Worm (Caenorhabditis elegans) whole organism, late embryonic: Measurements from ENCODE around the gene srb-17.

ENCODE experiments used
- C08G9.2 ChIP-seq: sonication (generic microtip); optimal IDR thresholded peaks from 2 replicates; lab custom pipeline; 2016; ENCODE audit warnings: mild to moderate bottlenecking, missing genetic modification characterization, moderate library complexity, missing compliant biosample characterization
- K02D7.2 ChIP-seq: sonication (generic microtip); optimal IDR thresholded peaks from 2 replicates; lab custom pipeline; 2017; ENCODE audit warnings: mild to moderate bottlenecking, missing genetic modification characterization, missing compliant biosample characterization
- K09A11.1 ChIP-seq: sonication (generic microtip); optimal IDR thresholded peaks from 2 replicates; lab custom pipeline; 2017; ENCODE audit warnings: antibody characterized with exemption, mild to moderate bottlenecking, missing genetic modification characterization, missing compliant biosample characterization; ENCODE audit not compliant: insufficient read depth
- ahr-1 ChIP-seq: sonication (generic microtip); optimal IDR thresholded peaks from 2 replicates; lab custom pipeline; 2016; ENCODE audit warnings: missing genetic modification characterization, missing compliant biosample characterization
- ama-1 ChIP-seq: fragments of 150-350 bp; optimal IDR thresholded peaks from 2 replicates; lab custom pipeline; 2014
- ceh-14 ChIP-seq: sonication (generic microtip); optimal IDR thresholded peaks from 2 replicates; lab custom pipeline; 2016; ENCODE audit warnings: missing genotype, missing genetic modification characterization, missing compliant biosample characterization
- ceh-19 ChIP-seq: fragments of 200-800 bp; sonication (Bioruptor generic); optimal IDR thresholded peaks from 2 replicates; lab custom pipeline; 2018; ENCODE audit warnings: mild to moderate bottlenecking, missing genetic modification characterization, missing compliant biosample characterization
- ceh-2 ChIP-seq: sonication (generic microtip); optimal IDR thresholded peaks from 2 replicates; lab custom pipeline; 2016; ENCODE audit warnings: missing genotype, missing genetic modification characterization, missing compliant biosample characterization
- ceh-34 ChIP-seq: sonication (generic microtip); optimal IDR thresholded peaks from 2 replicates; lab custom pipeline; 2016; ENCODE audit warnings: mild to moderate bottlenecking, missing genetic modification characterization, missing compliant biosample characterization
- ceh-48 ChIP-seq: sonication (generic microtip); optimal IDR thresholded peaks from 2 replicates; lab custom pipeline; 2016; ENCODE audit warnings: missing genetic modification characterization, inconsistent platforms, missing compliant biosample characterization
- che-1 ChIP-seq: sonication (generic microtip); optimal IDR thresholded peaks from 2 replicates; lab custom pipeline; 2016; ENCODE audit warnings: mild to moderate bottlenecking, missing genetic modification characterization, missing compliant biosample characterization
- dmd-4 ChIP-seq: sonication (generic microtip); optimal IDR thresholded peaks from 2 replicates; lab custom pipeline; 2016; ENCODE audit warnings: borderline replicate concordance, missing genetic modification characterization, missing compliant biosample characterization
- elt-2 ChIP-seq: sonication (generic microtip); optimal IDR thresholded peaks from 2 replicates; lab custom pipeline; 2016; ENCODE audit warnings: missing genetic modification reagents, missing genetic modification characterization, missing compliant biosample characterization
- elt-4 ChIP-seq: sonication (generic microtip); optimal IDR thresholded peaks from 2 replicates; lab custom pipeline; 2016; ENCODE audit warnings: missing genetic modification characterization, missing compliant biosample characterization
- eyg-1 ChIP-seq: sonication (generic microtip); optimal IDR thresholded peaks from 2 replicates; lab custom pipeline; 2016; ENCODE audit warnings: missing genotype, missing genetic modification characterization, missing compliant biosample characterization
- fkh-10 ChIP-seq: fragments of 150-350 bp; optimal IDR thresholded peaks from 2 replicates; lab custom pipeline; 2014; ENCODE audit warnings: missing biosample characterization, missing genetic modification reagents, missing genetic modification characterization
- fkh-6 ChIP-seq: sonication (generic microtip); optimal IDR thresholded peaks from 2 replicates; lab custom pipeline; 2016; ENCODE audit warnings: missing genetic modification characterization, missing compliant biosample characterization
- gmeb-2 ChIP-seq: sonication (generic microtip); optimal IDR thresholded peaks from 2 replicates; lab custom pipeline; 2016; ENCODE audit warnings: missing genetic modification characterization, inconsistent platforms, missing compliant biosample characterization
- hlh-15 ChIP-seq: sonication (generic microtip); optimal IDR thresholded peaks from 2 replicates; lab custom pipeline; 2016; ENCODE audit warnings: missing genetic modification characterization, missing compliant biosample characterization
- hlh-30 ChIP-seq: sonication (generic microtip); optimal IDR thresholded peaks from 2 replicates; lab custom pipeline; 2017; ENCODE audit warnings: antibody characterized with exemption, missing genetic modification characterization, missing compliant biosample characterization; ENCODE audit not compliant: insufficient read depth
- hlh-8 ChIP-seq: sonication (generic microtip); optimal IDR thresholded peaks from 2 replicates; lab custom pipeline; 2016; ENCODE audit warnings: missing genotype, missing genetic modification characterization, missing compliant biosample characterization
- lim-6 ChIP-seq: sonication (generic microtip); optimal IDR thresholded peaks from 2 replicates; lab custom pipeline; 2016; ENCODE audit warnings: missing genetic modification characterization, missing compliant biosample characterization
- lin-11 ChIP-seq: fragments of 200-800 bp; sonication (Bioruptor generic); optimal IDR thresholded peaks from 2 replicates; lab custom pipeline; 2018; ENCODE audit warnings: mild to moderate bottlenecking, missing genetic modification characterization, missing compliant biosample characterization
- nfya-1 ChIP-seq: sonication (generic microtip); optimal IDR thresholded peaks from 2 replicates; lab custom pipeline; 2017; ENCODE audit warnings: missing genetic modification characterization, mild to moderate bottlenecking, missing compliant biosample characterization, antibody characterized with exemption, moderate library complexity
- nhr-11 ChIP-seq: fragments of 150-350 bp; optimal IDR thresholded peaks from 2 replicates; lab custom pipeline; 2014; ENCODE audit warnings: missing biosample characterization, missing genetic modification characterization
- nhr-232 ChIP-seq: sonication (generic microtip); optimal IDR thresholded peaks from 2 replicates; lab custom pipeline; 2016; ENCODE audit warnings: missing genetic modification characterization, missing compliant biosample characterization
- npax-4 ChIP-seq: sonication (generic microtip); optimal IDR thresholded peaks from 2 replicates; lab custom pipeline; 2016; ENCODE audit warnings: missing genetic modification characterization, missing compliant biosample characterization
- odd-2 ChIP-seq: sonication (generic microtip); optimal IDR thresholded peaks from 2 replicates; lab custom pipeline; 2017; ENCODE audit warnings: antibody characterized with exemption, mild to moderate bottlenecking, missing genetic modification characterization, missing compliant biosample characterization
- pag-3 ChIP-seq: sonication (generic microtip); optimal IDR thresholded peaks from 2 replicates; lab custom pipeline; 2016; ENCODE audit warnings: missing compliant biosample characterization, missing genetic modification characterization, borderline replicate concordance
- pha-2 ChIP-seq: sonication (generic microtip); optimal IDR thresholded peaks from 2 replicates; lab custom pipeline; 2017; ENCODE audit warnings: mild to moderate bottlenecking, missing genetic modification characterization, missing compliant biosample characterization
- ref-2 ChIP-seq: sonication (generic microtip); optimal IDR thresholded peaks from 2 replicates; lab custom pipeline; 2016; ENCODE audit warnings: missing genetic modification characterization, missing compliant biosample characterization
- rnt-1 ChIP-seq: sonication (generic microtip); optimal IDR thresholded peaks from 2 replicates; lab custom pipeline; 2016; ENCODE audit warnings: missing genetic modification characterization, missing compliant biosample characterization
- tbx-2 ChIP-seq: sonication (generic microtip); optimal IDR thresholded peaks from 2 replicates; lab custom pipeline; 2016; ENCODE audit warnings: missing genetic modification characterization, missing compliant biosample characterization
- unc-3 ChIP-seq, 2 experiments: fragments of 200-800 bp in 1 of 2; sonication (Bioruptor generic) in 1 of 2; sonication (generic microtip) in 1 of 2; conservative IDR thresholded peaks in 1 of 2; optimal IDR thresholded peaks in 1 of 2; 2 replicates each; pipeline versions ENCODE4 v1.3.6 to Lab custom; 2016 to 2022; ENCODE audit warnings: missing compliant biosample characterization in 2 of 2, missing genetic modification characterization in 2 of 2, missing genetic modification reagents in 1 of 2
- unc-42 ChIP-seq: sonication (generic microtip); optimal IDR thresholded peaks from 2 replicates; lab custom pipeline; 2016; ENCODE audit warnings: missing genotype, missing genetic modification characterization, missing compliant biosample characterization
- unc-55 ChIP-seq: sonication (generic microtip); optimal IDR thresholded peaks from 2 replicates; lab custom pipeline; 2017; ENCODE audit warnings: missing biosample characterization, missing genetic modification reagents, missing genetic modification characterization
- zip-5 ChIP-seq: sonication (generic microtip); optimal IDR thresholded peaks from 2 replicates; lab custom pipeline; 2016; ENCODE audit warnings: missing genetic modification characterization, missing compliant biosample characterization

The srb-17 gene

DNA sequence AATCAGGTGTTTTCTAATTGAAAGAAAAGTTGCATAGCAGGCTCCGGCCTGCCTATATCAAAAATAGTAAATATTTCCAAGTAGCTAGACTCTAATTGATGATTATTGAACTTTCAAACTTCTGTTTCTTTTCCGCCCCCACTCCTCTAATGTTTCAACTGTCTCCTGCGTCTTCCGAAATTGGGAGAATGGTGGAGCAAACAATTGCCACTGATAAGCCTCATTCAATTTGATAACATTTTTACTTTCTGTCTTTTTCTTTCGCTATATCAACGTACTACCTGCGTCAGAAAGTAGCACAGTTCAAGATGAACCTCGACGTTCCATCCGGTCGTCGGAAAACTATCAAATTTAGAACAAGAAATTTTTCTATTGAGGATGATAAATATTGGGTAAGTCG is 18.1 kb downstream of the srb-17 start, which contains the start of gene F13B12.3:
F13B12.3 (plus strand) TSS at position 223 of the 400 bp plus-strand sequence.
- TF ChIP-seq elt-2 (tag; lab: Kevin White, UChicago), result peak; percentile 38
- no peak for TF ChIP-seq dmd-4 (tag; lab: Kevin White, UChicago)

DNA sequence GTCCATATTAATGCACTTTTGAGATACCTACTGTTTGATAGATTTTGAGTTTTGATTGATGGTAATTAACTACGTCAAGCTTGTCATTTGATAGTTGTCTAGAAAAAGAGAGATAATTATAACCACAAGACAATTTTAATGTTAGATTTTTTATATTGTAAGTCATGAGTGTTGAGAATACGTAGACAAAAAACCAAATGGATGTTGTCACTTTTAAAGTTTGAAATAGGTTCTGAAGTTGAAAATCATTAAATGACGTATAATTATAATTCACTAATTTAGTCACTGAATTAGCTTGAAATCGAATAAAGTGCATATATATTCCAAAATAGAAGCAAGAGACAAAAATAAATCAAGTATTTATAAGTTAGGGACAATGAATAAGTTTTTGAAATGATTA is 19.9 kb downstream of the srb-17 start:
- TF ChIP-seq npax-4 (tag; lab: Kevin White, UChicago), result no peak
- no peak for TF ChIP-seq unc-3 (GFP tag; conservative IDR thresholded peaks at IDR 0.05; lab: Robert Waterston, UW)
- no peak for TF ChIP-seq unc-3 (tag; optimal IDR thresholded peaks at IDR 0.05; lab: Kevin White, UChicago)
- no peak for TF ChIP-seq nhr-11 (tag; lab: Kevin White, UChicago)
- TF ChIP-seq, all 69 proteins: peak for 0

DNA sequence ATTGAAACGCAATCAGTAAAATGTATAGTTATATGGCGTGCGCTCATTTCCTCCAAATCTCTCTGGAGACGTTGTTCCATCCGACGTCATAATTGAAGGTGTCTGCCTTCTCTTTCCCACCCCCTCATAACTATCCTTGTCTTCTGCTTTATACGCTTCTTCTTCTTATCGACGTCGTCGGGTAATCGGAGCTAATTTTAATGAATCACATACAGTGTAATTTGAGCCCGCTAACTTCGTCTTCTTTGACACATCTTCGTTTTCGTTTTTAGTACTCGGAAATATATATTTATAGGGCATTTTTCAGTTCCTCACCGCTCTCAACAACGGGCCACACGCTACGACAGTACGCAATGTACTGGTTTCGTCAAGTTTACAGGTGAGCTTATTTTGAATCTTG is 20.6 kb downstream of the srb-17 start, which contains the start of gene ins-1:
ins-1 (plus strand) TSS at position 301 of the 400 bp plus-strand sequence.
- TF ChIP-seq K02D7.2 (tag; lab: Kevin White, UChicago) (no peak), tbx-2 (tag; lab: Kevin White, UChicago) (no peak), zip-5 (tag; lab: Kevin White, UChicago) (no peak), fkh-10 (GFP tag; lab: Kevin White, UChicago) (no peak), rnt-1 (tag; lab: Kevin White, UChicago) (no peak), ceh-19 (GFP tag; lab: Kevin White, UChicago) (no peak), ceh-48 (tag; lab: Kevin White, UChicago) (no peak), fkh-6 (tag; lab: Kevin White, UChicago) (no peak), ceh-2 (tag; lab: Kevin White, UChicago) (no peak), hlh-15 (no peak), hlh-30 (tag; lab: Kevin White, UChicago) (no peak), pag-3 (tag; lab: Kevin White, UChicago) (no peak), che-1 (tag; lab: Kevin White, UChicago) (no peak), nhr-232 (tag; lab: Kevin White, UChicago) (no peak), ahr-1 (tag; lab: Kevin White, UChicago) (no peak), odd-2 (tag; lab: Kevin White, UChicago) (no peak), elt-4 (tag; lab: Kevin White, UChicago) (no peak), unc-42 (tag; lab: Kevin White, UChicago) (no peak), lin-11 (tag; lab: Kevin White, UChicago) (no peak)

DNA sequence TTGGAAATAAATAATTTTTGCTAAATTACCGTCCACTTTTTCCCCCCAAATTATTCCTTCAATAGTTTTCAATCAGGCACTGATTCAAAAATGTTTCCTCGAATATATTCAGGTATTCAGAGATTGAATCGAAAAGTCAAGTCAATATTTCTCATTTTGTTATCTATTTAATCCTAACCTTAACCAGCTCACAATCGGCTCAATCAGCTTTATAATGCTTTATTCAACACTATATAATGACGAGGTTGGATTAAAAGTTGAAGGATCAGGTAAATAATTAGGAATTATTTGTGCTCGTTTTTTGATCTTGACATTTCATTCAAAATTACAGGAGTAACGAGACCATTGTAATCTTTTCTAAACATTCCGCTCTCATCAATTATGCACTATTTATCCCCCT is 26.5 kb downstream of the srb-17 start:
- TF ChIP-seq unc-55 (GFP tag; lab: Kevin White, UChicago), result no peak
- TF ChIP-seq K02D7.2 (tag; lab: Kevin White, UChicago), result no peak
- no peak for TF ChIP-seq lim-6 (tag; lab: Kevin White, UChicago)
- TF ChIP-seq nfya-1 (tag; lab: Kevin White, UChicago), result no peak
- TF ChIP-seq gmeb-2 (tag; lab: Kevin White, UChicago), result no peak
- no peak for TF ChIP-seq ceh-34 (tag; lab: Kevin White, UChicago)
- no peak for TF ChIP-seq nhr-11 (tag; lab: Kevin White, UChicago)
- TF ChIP-seq fkh-6 (tag; lab: Kevin White, UChicago), result no peak
- TF ChIP-seq pha-2 (tag; lab: Kevin White, UChicago), result no peak
- TF ChIP-seq hlh-8 (tag; lab: Kevin White, UChicago), result no peak
- no peak for TF ChIP-seq hlh-30 (tag; lab: Kevin White, UChicago)
- TF ChIP-seq eyg-1 (tag; lab: Kevin White, UChicago), result no peak
- TF ChIP-seq zip-5 (tag; lab: Kevin White, UChicago), result no peak
- TF ChIP-seq ceh-2 (tag; lab: Kevin White, UChicago), result no peak
- no peak for TF ChIP-seq pag-3 (tag; lab: Kevin White, UChicago)

DNA sequence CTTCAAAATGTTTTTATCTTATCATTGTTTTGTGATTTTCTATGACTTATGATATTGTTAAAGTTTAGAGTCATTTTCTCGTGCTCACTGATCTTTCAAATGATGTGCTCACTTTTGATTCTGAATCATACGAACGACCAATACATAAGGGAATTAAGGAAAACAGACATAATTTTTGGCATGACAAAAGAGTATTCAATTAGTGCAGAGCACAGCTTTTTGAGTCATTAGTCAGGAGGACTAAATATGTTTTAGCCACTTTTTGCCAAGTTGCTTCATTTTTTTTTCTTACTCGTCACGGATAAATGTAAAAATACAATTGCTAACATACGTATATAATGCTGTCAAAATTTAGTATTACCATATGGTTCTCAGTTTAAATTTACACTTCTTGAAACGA is 27.9 kb downstream of the srb-17 start, which contains the start of gene F13B12.2:
F13B12.2 (minus strand) TSS at position 2 of the 400 bp plus-strand sequence.
- TF ChIP-seq ceh-14 (tag; lab: Kevin White, UChicago) (no peak), zip-5 (tag; lab: Kevin White, UChicago) (no peak), ama-1 (no peak), ref-2 (no peak), K09A11.1 (tag; lab: Kevin White, UChicago) (no peak), gmeb-2 (tag; lab: Kevin White, UChicago) (no peak), unc-42 (tag; lab: Kevin White, UChicago) (no peak), C08G9.2 (no peak), ceh-34 (tag; lab: Kevin White, UChicago) (no peak)
